Worm (Caenorhabditis elegans): ENCODE data around the gene nhr-118.

DNA sequence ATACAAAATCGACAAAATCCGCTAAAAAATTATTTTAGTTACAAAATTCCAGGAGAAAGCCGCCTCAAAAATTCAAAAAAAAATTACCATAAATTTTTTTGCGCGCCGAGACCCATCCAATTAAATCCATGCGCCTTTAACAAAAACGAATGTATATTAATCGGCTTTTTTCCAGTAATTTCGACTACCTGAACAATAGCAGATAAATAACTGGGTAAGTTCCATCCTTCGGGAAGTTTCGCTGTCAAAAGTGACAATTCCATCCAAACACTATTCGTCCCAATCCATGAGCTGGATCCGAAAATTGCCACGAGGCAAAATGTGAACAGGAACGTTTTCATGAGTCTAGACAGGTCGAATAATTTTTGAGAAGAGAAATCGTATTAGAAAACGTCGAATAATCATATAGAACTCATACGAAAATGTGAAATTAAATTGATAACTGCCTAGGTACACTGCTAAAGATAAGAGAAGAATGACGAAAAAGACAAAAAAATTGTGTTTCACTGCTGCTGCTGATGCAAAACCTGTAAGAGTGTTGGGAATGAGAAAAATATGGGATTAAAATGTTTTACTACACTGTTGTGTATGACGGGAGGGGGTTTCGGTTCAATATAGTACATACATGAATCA is 35.2 kb downstream of the nhr-118 start, which contains the start of gene rft-1:
- TF ChIP-seq F37D6.2 (tag; optimal IDR thresholded peaks at IDR 0.05) (no peak), nhr-25 (tag; optimal IDR thresholded peaks at IDR 0.05; ENCODE audit: borderline replicate concordance, insufficient read depth) (no peak), lsy-2 (tag; optimal IDR thresholded peaks at IDR 0.05) (no peak), snpc-4 (tag; optimal IDR thresholded peaks at IDR 0.05) (no peak), aha-1 (tag) (peak; percentile 25), ama-1 (optimal IDR thresholded peaks at IDR 0.05) (no peak), mep-1 (tag; optimal IDR thresholded peaks at IDR 0.05) (no peak), egl-27 (tag; optimal IDR thresholded peaks at IDR 0.05) (no peak), mdl-1 (tag; optimal IDR thresholded peaks at IDR 0.05) (no peak), nhr-28 (tag; optimal IDR thresholded peaks at IDR 0.05) (peak; percentile 58), fkh-10 (GFP tag; optimal IDR thresholded peaks at IDR 0.05) (no peak), unc-62 (GFP tag; optimal IDR thresholded peaks at IDR 0.05 in 1 of 2) (peak in 1 of 2 experiments; percentile 92), unc-62 (tag; optimal IDR thresholded peaks at IDR 0.05) (no peak), tra-1 (GFP tag; IDR thresholded peaks at IDR 0.05) (no peak)

Data from whole organism, L4 larva.